Worm (Caenorhabditis elegans): Measurements from ENCODE around the gene C13G5.2.

- TF ChIP-seq nhr-28 (tag; optimal IDR thresholded peaks at IDR 0.05) = no peak
- TF ChIP-seq lin-1 (GFP tag; IDR thresholded peaks at IDR 0.05) = no peak
- no peak for TF ChIP-seq egl-43 (GFP tag; IDR thresholded peaks at IDR 0.05)
- no peak for TF ChIP-seq daf-19 (GFP tag; conservative IDR thresholded peaks at IDR 0.05)
- no peak for TF ChIP-seq jun-1 (tag; optimal IDR thresholded peaks at IDR 0.05)
- no peak for TF ChIP-seq ceh-82 (tag; optimal IDR thresholded peaks at IDR 0.05)
- TF ChIP-seq lim-7 (GFP tag; IDR thresholded peaks at IDR 0.05) = no peak
- no peak for TF ChIP-seq mxl-3 (GFP tag; optimal IDR thresholded peaks at IDR 0.05)
- TF ChIP-seq dmd-6 (GFP tag; IDR thresholded peaks at IDR 0.05) = no peak
- no peak for TF ChIP-seq Y48G9A.11 (GFP tag; IDR thresholded peaks at IDR 0.05)
- no peak for TF ChIP-seq unc-39 (tag; optimal IDR thresholded peaks at IDR 0.05)
- TF ChIP-seq hlh-30 (tag; optimal IDR thresholded peaks at IDR 0.05; ENCODE audit: insufficient read depth) = no peak
Observed at ce11 chrIII:8596692-8597091, 21.6 kb downstream of the C13G5.2 start.
